Fruit fly (Drosophila melanogaster) whole organism, wandering third instar larva: ENCODE data around the gene CG45095.

ENCODE experiments used
- Dif ChIP-seq: fragments of 200-275, 200-300 bp; sonication (Bioruptor generic); optimal IDR thresholded peaks from 2 replicates; lab custom pipeline; 2018; ENCODE audit warnings: missing biosample characterization, missing genetic modification characterization; ENCODE audit not compliant: partially characterized antibody
- GATAd ChIP-seq: sonication (Bioruptor generic); optimal IDR thresholded peaks from 2 replicates; lab custom pipeline; 2016; ENCODE audit warnings: missing biosample characterization, missing genetic modification characterization
- Hnf4 ChIP-seq: fragments of 200-800 bp; sonication (Bioruptor generic); optimal IDR thresholded peaks from 2 replicates; lab custom pipeline; 2016; ENCODE audit warnings: missing biosample characterization, mild to moderate bottlenecking, missing genetic modification characterization
- Jra ChIP-seq: sonication (Bioruptor generic); optimal IDR thresholded peaks from 2 replicates; lab custom pipeline; 2016; ENCODE audit warnings: missing biosample characterization, missing genetic modification characterization
- N ChIP-seq: fragments of >200 bp; optimal IDR thresholded peaks from 2 replicates; lab custom pipeline; 2018; ENCODE audit warnings: missing biosample characterization, missing external identifiers, missing genetic modification characterization
- pan ChIP-seq: fragments of >200 bp; optimal IDR thresholded peaks from 2 replicates; lab custom pipeline; 2017
- rgr ChIP-seq: fragments of 200-800 bp; sonication (Bioruptor generic); optimal IDR thresholded peaks from 3 replicates; lab custom pipeline; 2016; ENCODE audit warnings: missing biosample characterization, mild to moderate bottlenecking, missing genetic modification characterization
- sage ChIP-seq: fragments of 200-800 bp; sonication (Bioruptor generic); optimal IDR thresholded peaks from 2 replicates; lab custom pipeline; 2016; ENCODE audit warnings: missing biosample characterization, mild to moderate bottlenecking, missing genetic modification characterization
- usp ChIP-seq: fragments of >200 bp; optimal IDR thresholded peaks from 2 replicates; lab custom pipeline; 2017; ENCODE audit warnings: missing biosample characterization, missing genetic modification characterization

The CG45095 gene

DNA sequence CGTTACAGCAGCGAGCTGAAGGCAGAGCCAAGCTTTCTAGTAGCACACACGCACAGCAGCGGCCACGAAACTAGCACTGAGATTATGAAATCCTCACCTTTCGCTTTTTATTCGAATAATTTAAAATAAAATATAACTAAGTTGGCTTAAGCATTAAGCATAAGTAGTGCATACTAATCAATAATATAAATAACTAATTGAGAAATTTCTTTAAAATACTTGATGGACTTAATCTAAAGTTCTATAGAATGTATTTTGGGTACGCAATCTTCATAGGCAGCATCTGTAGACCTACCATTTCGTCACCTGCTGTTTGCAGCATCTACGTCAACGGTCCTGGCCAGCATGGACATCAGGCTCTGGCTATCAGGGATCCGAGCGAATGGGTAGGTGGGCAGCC is 50.0 kb downstream of the CG45095 start:
- TF ChIP-seq usp (GFP tag; lab: Kevin White, UChicago) (no peak), rgr (no peak), N (GFP tag; lab: Kevin White, UChicago) (no peak), Hnf4 (GFP tag; lab: Kevin White, UChicago) (no peak), Dif (GFP tag; lab: Kevin White, UChicago) (no peak), sage (GFP tag; lab: Kevin White, UChicago) (no peak), Jra (GFP tag; lab: Kevin White, UChicago) (no peak), GATAd (GFP tag; lab: Kevin White, UChicago) (no peak), pan (lab: Kevin White, UChicago) (no peak)
